Worm (Caenorhabditis elegans) whole organism, young adult: Measurements from ENCODE around the gene lev-8.

Experiments used
- D2030.7 ChIP-seq: fragments of 200-800 bp; sonication (Bioruptor generic); IDR thresholded peaks from 2 replicates; pipeline ENCODE4 v1.3.6; 2022; ENCODE audit warnings: missing genetic modification reagents, missing genetic modification characterization, missing compliant biosample characterization
- F10E7.11 ChIP-seq: sonication (generic microtip); optimal IDR thresholded peaks from 2 replicates; lab custom pipeline; 2017; ENCODE audit warnings: mild to moderate bottlenecking, missing genetic modification characterization, moderate library complexity, missing compliant biosample characterization
- F22D6.2 ChIP-seq: sonication (generic microtip); optimal IDR thresholded peaks from 2 replicates; lab custom pipeline; 2016; ENCODE audit warnings: mild to moderate bottlenecking, missing genetic modification characterization, missing compliant biosample characterization
- F39B2.1 ChIP-seq: fragments of 200-800 bp; sonication (Bioruptor generic); IDR thresholded peaks from 2 replicates; pipeline ENCODE4 v1.3.6; 2022; ENCODE audit warnings: missing genetic modification reagents, missing genetic modification characterization, missing compliant biosample characterization
- F49E8.2 ChIP-seq: sonication (generic microtip); optimal IDR thresholded peaks from 3 replicates; lab custom pipeline; 2017; ENCODE audit warnings: missing genetic modification characterization, mild to moderate bottlenecking, missing compliant biosample characterization, antibody characterized with exemption, moderate library complexity; ENCODE audit not compliant: insufficient read depth
- Y53F4B.3 ChIP-seq: fragments of 200-800 bp; sonication (Bioruptor generic); IDR thresholded peaks from 2 replicates; pipeline ENCODE4 v1.3.6; 2022; ENCODE audit warnings: missing genetic modification reagents, missing genetic modification characterization, missing compliant biosample characterization
- Y56A3A.18 ChIP-seq: fragments of 200-800 bp; sonication (Bioruptor generic); IDR thresholded peaks from 2 replicates; pipeline ENCODE4 v1.3.6; 2022; ENCODE audit warnings: missing genetic modification reagents, missing genetic modification characterization, missing compliant biosample characterization
- akir-1 ChIP-seq: fragments of 200-800 bp; sonication (Bioruptor generic); optimal IDR thresholded peaks from 2 replicates; lab custom pipeline; 2018; ENCODE audit warnings: mild to moderate bottlenecking, missing genetic modification characterization, moderate library complexity, missing compliant biosample characterization
- aptf-3 ChIP-seq: fragments of 200-800 bp; sonication (Bioruptor generic); IDR thresholded peaks from 2 replicates; pipeline ENCODE4 v1.3.6; 2022; ENCODE audit warnings: missing genetic modification characterization, missing compliant biosample characterization
- attf-6 ChIP-seq: fragments of 200-800 bp; sonication (Bioruptor generic); IDR thresholded peaks from 2 replicates; pipeline ENCODE4 v1.3.6; 2022; ENCODE audit warnings: missing genetic modification reagents, missing genetic modification characterization, missing compliant biosample characterization
- bed-1 ChIP-seq: fragments of 200-800 bp; sonication (Bioruptor generic); IDR thresholded peaks from 2 replicates; pipeline ENCODE4 v1.3.6; 2022; ENCODE audit warnings: missing genetic modification reagents, missing genetic modification characterization, missing compliant biosample characterization
- ceh-100 ChIP-seq: fragments of 200-800 bp; sonication (Bioruptor generic); IDR thresholded peaks from 2 replicates; pipeline ENCODE4 v1.3.6; 2022; ENCODE audit warnings: missing genetic modification reagents, missing genetic modification characterization, missing compliant biosample characterization
- ceh-40 ChIP-seq: fragments of 200-800 bp; sonication (Bioruptor generic); IDR thresholded peaks from 2 replicates; pipeline ENCODE4 v1.3.6; 2022; ENCODE audit warnings: missing genetic modification characterization, missing compliant biosample characterization
- chd-7 ChIP-seq: sonication (generic microtip); optimal IDR thresholded peaks from 2 replicates; lab custom pipeline; 2016; ENCODE audit warnings: mild to moderate bottlenecking, missing genetic modification characterization, moderate library complexity, missing compliant biosample characterization
- dpl-1 ChIP-seq: fragments of 150-350 bp; optimal IDR thresholded peaks from 2 replicates; lab custom pipeline; 2014; ENCODE audit warnings: missing biosample characterization, missing genetic modification reagents, missing genetic modification characterization
- him-1 ChIP-seq: sonication (generic microtip); optimal IDR thresholded peaks from 2 replicates; lab custom pipeline; 2016; ENCODE audit warnings: missing genotype, missing genetic modification reagents, missing genetic modification characterization, missing compliant biosample characterization
- hmg-20 ChIP-seq: fragments of 200-800 bp; sonication (Bioruptor generic); IDR thresholded peaks from 2 replicates; pipeline ENCODE4 v1.3.6; 2022; ENCODE audit warnings: missing genetic modification reagents, missing genetic modification characterization, missing compliant biosample characterization
- let-526 ChIP-seq: fragments of 200-800 bp; sonication (Bioruptor generic); IDR thresholded peaks from 2 replicates; pipeline ENCODE4 v1.3.6; 2022; ENCODE audit warnings: missing genetic modification reagents, missing genetic modification characterization, missing compliant biosample characterization
- lin-26 ChIP-seq: fragments of 200-800 bp; sonication (Bioruptor generic); IDR thresholded peaks from 2 replicates; pipeline ENCODE4 v1.3.6; 2022; ENCODE audit warnings: missing genetic modification reagents, missing genetic modification characterization, missing compliant biosample characterization
- lin-40 ChIP-seq: sonication (generic microtip); optimal IDR thresholded peaks from 2 replicates; lab custom pipeline; 2016; ENCODE audit warnings: missing genetic modification characterization, mild to moderate bottlenecking, missing compliant biosample characterization, missing genotype, missing genetic modification reagents
- lsl-1 ChIP-seq: fragments of 200-800 bp; sonication (Bioruptor generic); optimal IDR thresholded peaks from 2 replicates; lab custom pipeline; 2018; ENCODE audit warnings: mild to moderate bottlenecking, missing genetic modification characterization, moderate library complexity, missing compliant biosample characterization
- madf-10 ChIP-seq: sonication (generic microtip); optimal IDR thresholded peaks from 2 replicates; lab custom pipeline; 2016; ENCODE audit warnings: mild to moderate bottlenecking, missing genetic modification characterization, missing compliant biosample characterization
- madf-3 ChIP-seq: fragments of 200-800 bp; sonication (Bioruptor generic); IDR thresholded peaks from 2 replicates; pipeline ENCODE4 v1.3.6; 2022; ENCODE audit warnings: missing genetic modification reagents, missing genetic modification characterization, missing compliant biosample characterization
- nfya-2 ChIP-seq: fragments of 200-800 bp; sonication (Bioruptor generic); IDR thresholded peaks from 2 replicates; pipeline ENCODE4 v1.3.6; 2022; ENCODE audit warnings: missing genetic modification reagents, missing genetic modification characterization, missing compliant biosample characterization
- repo-1 ChIP-seq: sonication (generic microtip); optimal IDR thresholded peaks from 2 replicates; lab custom pipeline; 2017; ENCODE audit warnings: mild to moderate bottlenecking, missing genetic modification characterization, missing compliant biosample characterization
- rpc-1 ChIP-seq, 2 experiments: fragments of 150-350 bp in 1 of 2; sonication (generic microtip) in 1 of 2; optimal IDR thresholded peaks; 2 replicates each; lab custom pipeline; 2014 to 2018; ENCODE audit warnings: missing biosample characterization in 1 of 2, missing genetic modification characterization in 1 of 2, missing genetic modification reagents in 1 of 2, missing genotype in 1 of 2
- sdz-38 ChIP-seq: sonication (generic microtip); optimal IDR thresholded peaks from 2 replicates; lab custom pipeline; 2016; ENCODE audit warnings: missing genotype, missing genetic modification characterization, missing compliant biosample characterization
- snpc-3.4 ChIP-seq: sonication (generic microtip); optimal IDR thresholded peaks from 2 replicates; lab custom pipeline; 2017; ENCODE audit warnings: missing genetic modification characterization, mild to moderate bottlenecking, missing compliant biosample characterization, antibody characterized with exemption, moderate library complexity, missing genotype, missing genetic modification reagents
- sptf-2 ChIP-seq: fragments of 200-800 bp; sonication (Bioruptor generic); optimal IDR thresholded peaks from 2 replicates; lab custom pipeline; 2018; ENCODE audit warnings: mild to moderate bottlenecking, missing genetic modification characterization, missing compliant biosample characterization
- unc-130 ChIP-seq: sonication (generic microtip); optimal IDR thresholded peaks from 2 replicates; lab custom pipeline; 2016; ENCODE audit warnings: missing genetic modification reagents, missing genetic modification characterization, missing compliant biosample characterization
- zfh-2 ChIP-seq: fragments of 200-800 bp; sonication (Bioruptor generic); conservative IDR thresholded peaks from 2 replicates; pipeline ENCODE4 v1.3.6; 2022; ENCODE audit warnings: missing genetic modification reagents, missing genetic modification characterization, missing compliant biosample characterization
- ztf-18 ChIP-seq: sonication (generic microtip); optimal IDR thresholded peaks from 2 replicates; lab custom pipeline; 2016; ENCODE audit warnings: missing genotype, mild to moderate bottlenecking, missing genetic modification characterization, missing compliant biosample characterization
- ztf-3 ChIP-seq: fragments of 200-800 bp; sonication (Bioruptor generic); optimal IDR thresholded peaks from 2 replicates; lab custom pipeline; 2018; ENCODE audit warnings: mild to moderate bottlenecking, missing genetic modification characterization, missing compliant biosample characterization

Gene lev-8

DNA sequence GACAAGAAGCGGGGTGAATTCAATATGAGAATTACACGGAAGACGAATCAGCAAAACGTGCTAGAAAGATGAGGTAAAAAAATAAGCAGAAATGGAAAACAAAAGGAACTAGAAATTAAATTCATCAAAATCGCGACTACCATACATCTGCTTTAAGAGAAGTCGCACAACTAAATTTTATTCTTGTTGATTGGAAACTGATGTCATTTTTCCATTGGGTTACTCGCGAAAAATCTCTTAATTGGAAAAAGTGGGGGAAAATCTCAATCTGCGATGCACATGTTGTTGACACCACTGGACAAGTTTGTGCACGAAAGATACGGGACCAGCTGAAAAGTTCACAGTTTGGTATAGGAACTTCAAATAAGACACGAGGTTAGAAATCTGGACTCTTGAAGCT, 36.2 kb downstream of the lev-8 start:
- TF ChIP-seq F10E7.11 (tag; lab: Kevin White, UChicago) (no peak), snpc-3.4 (tag; lab: Kevin White, UChicago) (no peak), unc-130 (no peak), repo-1 (tag; lab: Kevin White, UChicago) (no peak), F49E8.2 (tag; lab: Kevin White, UChicago) (no peak), ztf-3 (GFP tag; lab: Kevin White, UChicago) (no peak), F22D6.2 (tag; lab: Kevin White, UChicago) (no peak), lsl-1 (GFP tag; lab: Kevin White, UChicago) (no peak), dpl-1 (no peak), Y56A3A.18 (no peak), sptf-2 (GFP tag; lab: Kevin White, UChicago) (no peak), madf-10 (no peak), bed-1 (GFP tag; lab: Robert Waterston, UW) (no peak), sdz-38 (tag; lab: Kevin White, UChicago) (no peak), hmg-20 (GFP tag; lab: Robert Waterston, UW) (no peak), Y53F4B.3 (GFP tag; lab: Robert Waterston, UW) (no peak), zfh-2 (GFP tag; lab: Robert Waterston, UW) (no peak), rpc-1 (optimal IDR thresholded peaks at IDR 0.05; lab: Kevin White, UChicago) (no peak), rpc-1 (tag; optimal IDR thresholded peaks at IDR 0.05; lab: Kevin White, UChicago) (no peak)

DNA sequence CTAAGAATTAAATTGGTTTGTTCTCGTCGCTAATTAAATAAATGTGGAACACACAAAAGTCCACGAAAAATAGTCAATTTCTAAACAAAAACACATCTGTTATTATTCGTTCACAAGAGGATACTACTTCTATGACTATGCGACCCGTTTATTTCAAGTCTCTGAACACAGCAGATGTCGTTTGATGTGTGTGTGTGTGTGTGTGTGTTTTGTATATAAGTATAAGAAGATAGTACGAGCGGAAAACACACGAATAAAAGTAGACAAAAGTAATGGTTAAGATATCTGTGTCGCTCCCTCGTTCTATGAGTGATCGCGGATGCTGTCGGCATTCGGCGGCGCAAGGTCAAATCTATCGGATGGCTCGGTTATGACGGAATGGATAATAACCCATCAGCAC, 38.1 kb downstream of the lev-8 start:
- TF ChIP-seq let-526 (GFP tag; lab: Robert Waterston, UW) (no peak), lin-40 (no peak), him-1 (no peak), madf-3 (GFP tag; lab: Robert Waterston, UW) (no peak), attf-6 (GFP tag; lab: Robert Waterston, UW) (no peak), ztf-18 (no peak), F39B2.1 (GFP tag; lab: Robert Waterston, UW) (no peak), chd-7 (tag; lab: Kevin White, UChicago) (no peak), aptf-3 (GFP tag; lab: Robert Waterston, UW) (no peak), D2030.7 (GFP tag; lab: Robert Waterston, UW) (no peak), akir-1 (GFP tag; lab: Kevin White, UChicago) (no peak), ceh-100 (GFP tag; lab: Robert Waterston, UW) (no peak), ceh-40 (GFP tag; lab: Robert Waterston, UW) (no peak)
- TF ChIP-seq, all 124 proteins: peak for 0

DNA sequence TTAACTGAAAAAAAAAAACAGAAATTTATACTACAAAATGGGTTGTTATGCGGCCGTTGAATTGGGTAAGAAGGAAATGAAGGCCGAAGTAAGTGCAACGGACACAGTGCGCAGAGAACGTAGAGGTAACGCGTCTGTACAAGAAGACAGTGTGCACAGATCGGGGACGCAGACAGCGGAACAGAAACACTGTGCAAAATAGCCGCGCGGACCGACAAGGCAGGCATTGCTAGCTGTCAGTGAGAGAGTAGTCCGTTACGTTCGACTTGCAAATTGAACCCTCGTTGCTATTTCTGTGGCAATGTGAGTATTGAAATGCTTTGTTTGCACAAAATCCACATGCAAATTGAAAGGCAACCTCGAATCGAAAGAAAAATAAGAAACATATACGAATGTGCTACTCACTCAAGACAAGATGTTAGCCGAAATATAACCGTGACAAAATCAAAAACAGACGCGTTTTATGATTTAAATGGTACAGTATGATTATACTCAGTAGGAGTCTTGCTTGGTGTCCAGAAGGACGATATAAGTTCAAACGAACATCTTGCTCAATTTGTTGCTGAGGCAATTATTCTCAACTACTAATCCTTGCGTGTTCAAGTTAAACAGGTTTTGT, 39.9 kb downstream of the lev-8 start:
- TF ChIP-seq lin-26 (GFP tag; lab: Robert Waterston, UW) (0 out of 2 replicates have a peak, but pooled peaks have one; percentile 33), aptf-3 (GFP tag; lab: Robert Waterston, UW) (0 out of 2 replicates have a peak, but pooled peaks have one; percentile 23), nfya-2 (GFP tag; lab: Robert Waterston, UW) (no peak)
